Worm (Caenorhabditis elegans) whole organism, early embryonic: ENCODE measurements around the gene spcs-2.

ENCODE experiments used
- ama-1 ChIP-seq: fragments of 150-350 bp; optimal IDR thresholded peaks from 2 replicates; lab custom pipeline; 2014
- flt-1 ChIP-seq: fragments of 200-800 bp; sonication (Bioruptor generic); IDR thresholded peaks from 2 replicates; pipeline ENCODE4 v1.3.6; 2022; ENCODE audit warnings: missing genetic modification characterization, missing compliant biosample characterization
- hmg-4 ChIP-seq: fragments of 200-800 bp; sonication (Bioruptor generic); optimal IDR thresholded peaks from 2 replicates; lab custom pipeline; 2018; ENCODE audit warnings: mild to moderate bottlenecking, missing genetic modification characterization, missing compliant biosample characterization
- pes-1 ChIP-seq: fragments of 200-800 bp; sonication (Bioruptor generic); IDR thresholded peaks from 2 replicates; pipeline ENCODE4 v1.3.6; 2022; ENCODE audit warnings: missing genetic modification reagents, missing genetic modification characterization, missing compliant biosample characterization
- tbx-11 ChIP-seq: fragments of 200-800 bp; sonication (Bioruptor generic); IDR thresholded peaks from 2 replicates; pipeline ENCODE4 v1.3.6; 2022; ENCODE audit warnings: missing genetic modification characterization, missing compliant biosample characterization
- tra-4 ChIP-seq: sonication (generic microtip); optimal IDR thresholded peaks from 2 replicates; lab custom pipeline; 2017; ENCODE audit warnings: missing genetic modification characterization, missing compliant biosample characterization

- TF ChIP-seq pes-1 (no peak), tra-4 (tag; lab: Kevin White, UChicago) (no peak), flt-1 (no peak), hmg-4 (GFP tag; lab: Kevin White, UChicago) (no peak), ama-1 (lab: Kevin White, UChicago) (no peak), tbx-11 (no peak)
Observed at ce11 chrIII:12838913-12839366, 35.9 kb upstream of the spcs-2 start, which contains the start of gene Y37D8A.4.
